Worm (Caenorhabditis elegans): ENCODE data around the gene hst-6.

The hst-6 gene

DNA sequence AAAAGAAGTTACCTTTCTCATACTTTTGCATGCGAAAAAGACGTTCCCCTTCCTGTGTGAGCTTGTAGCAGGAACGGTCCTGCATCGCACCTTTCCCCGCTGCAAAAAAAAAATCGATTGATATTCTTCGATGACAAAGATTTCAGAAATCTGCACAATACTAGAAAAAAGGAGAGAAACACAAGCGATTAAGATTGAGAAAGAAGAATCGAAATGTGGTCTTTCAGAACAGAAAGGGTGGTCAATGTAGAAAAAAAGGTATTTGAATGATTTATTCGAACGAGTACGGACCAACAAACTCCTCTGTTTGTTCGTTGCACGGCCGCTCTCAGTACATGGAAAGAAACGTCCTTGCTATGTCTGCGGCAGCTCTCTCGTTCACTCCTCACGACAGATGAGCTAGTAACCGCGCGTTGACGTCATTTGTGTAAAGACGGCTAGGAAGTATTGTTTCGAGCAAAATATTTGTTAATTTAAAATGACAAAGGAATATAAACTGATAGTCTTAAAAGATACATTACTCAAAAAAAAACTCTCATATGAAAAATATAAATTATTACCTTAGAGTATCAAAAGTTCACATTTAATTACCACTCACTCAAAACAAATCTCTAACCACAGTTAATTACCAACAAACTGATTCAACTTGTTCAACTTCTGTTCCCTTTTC, 22.7 kb downstream of the hst-6 start, which contains the start of gene ift-81 (continued):
- TF ChIP-seq zip-4 (GFP tag; optimal IDR thresholded peaks at IDR 0.05) (no peak), zag-1 (tag; optimal IDR thresholded peaks at IDR 0.05) (no peak), nhr-77 (tag; optimal IDR thresholded peaks at IDR 0.05) (peak; percentile 15), aly-2 (tag; optimal IDR thresholded peaks at IDR 0.05) (no peak), snu-23 (GFP tag; optimal IDR thresholded peaks at IDR 0.05) (peak; percentile 64), unc-86 (tag; optimal IDR thresholded peaks at IDR 0.05) (peak; percentile 58), unc-30 (tag; optimal IDR thresholded peaks at IDR 0.05) (no peak), Y116A8C.19 (tag; optimal IDR thresholded peaks at IDR 0.05; ENCODE audit: borderline replicate concordance) (no peak), lsy-2 (tag; optimal IDR thresholded peaks at IDR 0.05) (peak; percentile 58 to 63), C34B4.2 (tag; optimal IDR thresholded peaks at IDR 0.05) (no peak), ceh-90 (tag; optimal IDR thresholded peaks at IDR 0.05) (no peak), swsn-7 (tag; optimal IDR thresholded peaks at IDR 0.05) (peak; percentile 74), ces-1 (GFP tag; optimal IDR thresholded peaks at IDR 0.05) (no peak), efl-1 (optimal IDR thresholded peaks at IDR 0.05) (peak; percentile 37 to 41), efl-1 (GFP tag; optimal IDR thresholded peaks at IDR 0.05 in 1 of 2) (peak; percentile 5 to 90), jun-1 (tag; optimal IDR thresholded peaks at IDR 0.05) (no peak), mef-2 (tag; optimal IDR thresholded peaks at IDR 0.05) (no peak), isw-1 (GFP tag; IDR thresholded peaks at IDR 0.05) (no peak; the same call in 1 of the 2 replicates), vab-15 (tag; optimal IDR thresholded peaks at IDR 0.05) (no peak), hlh-4 (tag; optimal IDR thresholded peaks at IDR 0.05) (no peak), nhr-85 (tag) (no peak), rnt-1 (tag; optimal IDR thresholded peaks at IDR 0.05) (peak; percentile 79), nhr-90 (tag; optimal IDR thresholded peaks at IDR 0.05; ENCODE audit: poor library complexity) (no peak), tbx-2 (tag; optimal IDR thresholded peaks at IDR 0.05) (peak; percentile 64), lir-3 (tag; optimal IDR thresholded peaks at IDR 0.05; ENCODE audit: poor library complexity) (no peak), ceh-88 (GFP tag; IDR thresholded peaks at IDR 0.05) (no peak), nhr-76 (tag; optimal IDR thresholded peaks at IDR 0.05) (no peak), pag-3 (tag; optimal IDR thresholded peaks at IDR 0.05; ENCODE audit: borderline replicate concordance, insufficient read depth) (no peak), elt-3 (tag; optimal IDR thresholded peaks at IDR 0.05) (no peak), nhr-84 (tag; optimal IDR thresholded peaks at IDR 0.05) (no peak), egl-13 (tag; optimal IDR thresholded peaks at IDR 0.05) (peak; percentile 37), ceh-8 (GFP tag; optimal IDR thresholded peaks at IDR 0.05) (peak; percentile 2)

DNA sequence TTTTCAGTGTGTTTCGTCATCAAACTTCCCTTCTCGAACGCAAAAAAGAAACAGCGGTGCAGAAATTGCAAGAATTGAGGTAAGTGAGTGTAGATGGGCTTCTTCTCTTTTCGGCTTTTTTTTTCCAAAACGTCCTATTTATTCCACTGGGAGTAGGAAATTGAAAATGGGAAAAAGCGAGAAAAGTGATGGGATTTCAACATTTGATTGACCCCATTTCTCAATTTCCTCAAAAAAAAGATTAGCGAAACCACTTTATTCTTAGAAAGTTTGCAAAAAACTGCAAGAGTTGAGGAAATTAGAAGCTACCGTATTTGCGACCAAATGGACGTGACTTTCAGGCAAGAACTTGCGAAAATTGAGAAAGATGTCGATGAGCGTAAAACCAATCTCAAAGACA, 28.1 kb downstream of the hst-6 start, which contains the start of gene ags-3:
Gene ags-3 (minus strand): TSS at position 101 of the 400 bp plus-strand sequence.
- TF ChIP-seq unc-130 (tag; optimal IDR thresholded peaks at IDR 0.05) (no peak), efl-1 (optimal IDR thresholded peaks at IDR 0.05) (no peak), efl-1 (GFP tag; optimal IDR thresholded peaks at IDR 0.05 in 1 of 2) (no peak), ceh-8 (GFP tag; optimal IDR thresholded peaks at IDR 0.05) (no peak), C34B4.2 (tag; optimal IDR thresholded peaks at IDR 0.05) (no peak), lin-14 (GFP tag; optimal IDR thresholded peaks at IDR 0.05) (no peak), skn-1 (tag; optimal IDR thresholded peaks at IDR 0.05) (no peak), nhr-90 (tag; optimal IDR thresholded peaks at IDR 0.05; ENCODE audit: poor library complexity) (no peak), alr-1 (tag; optimal IDR thresholded peaks at IDR 0.05; ENCODE audit: borderline replicate concordance) (no peak), rnt-1 (tag; optimal IDR thresholded peaks at IDR 0.05) (no peak)

DNA sequence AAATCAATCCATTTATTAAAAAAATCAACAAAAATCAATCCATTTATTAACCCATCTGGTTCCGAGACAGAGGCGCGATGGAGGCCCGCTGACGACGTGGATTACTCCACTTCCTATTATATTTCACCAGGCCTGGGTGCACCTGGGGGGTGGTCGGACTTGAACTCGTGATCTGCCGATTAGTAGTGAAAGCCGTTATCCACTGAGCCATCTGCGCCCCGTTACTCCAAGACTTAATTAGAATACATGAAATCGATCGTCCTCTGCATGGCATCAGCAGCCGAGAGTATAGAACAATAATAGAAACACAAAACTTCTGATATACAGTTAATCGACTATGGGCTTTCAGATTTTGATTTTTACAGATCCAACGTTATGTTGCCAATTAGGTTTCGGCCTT, 34.3 kb downstream of the hst-6 start:
- TF ChIP-seq irx-1 (tag; optimal IDR thresholded peaks at IDR 0.05): no peak
- no peak for TF ChIP-seq vab-15 (tag; optimal IDR thresholded peaks at IDR 0.05)
- TF ChIP-seq tlp-1 (tag; optimal IDR thresholded peaks at IDR 0.05): no peak

Measured in whole organism, L1 larva.